Fruit fly (Drosophila melanogaster) Kc167 (cell line): ENCODE results near the gene sit.

Source experiments
- Sin3A ChIP-seq: fragments of >200 bp; optimal IDR thresholded peaks from 2 replicates; lab custom pipeline; 2018; ENCODE audit warnings: missing external identifiers
- h ChIP-seq: fragments of >200 bp; optimal IDR thresholded peaks from 3 replicates; lab custom pipeline; 2018; ENCODE audit warnings: missing external identifiers
- psq ChIP-seq: fragments of >200 bp; optimal IDR thresholded peaks from 2 replicates; lab custom pipeline; 2017; ENCODE audit warnings: missing external identifiers
- ttk ChIP-seq: sonication (Bioruptor generic); optimal IDR thresholded peaks from 2 replicates; lab custom pipeline; 2017; ENCODE audit warnings: missing external identifiers

dm6 chr3R:22588756-22589155 is 26.4 kb upstream of the sit start:
- no peak for TF ChIP-seq ttk (lab: Kevin White, UChicago)
- no peak for TF ChIP-seq psq (lab: Kevin White, UChicago)
- no peak for TF ChIP-seq Sin3A (lab: Kevin White, UChicago)
- no peak for TF ChIP-seq h (lab: Kevin White, UChicago)
